Worm (Caenorhabditis elegans) whole organism, L1 larva: ENCODE data around the gene F52G3.8.

Source experiments
- C04F5.9 ChIP-seq: sonication (generic microtip); optimal IDR thresholded peaks from 2 replicates; lab custom pipeline; 2016; ENCODE audit warnings: missing genetic modification characterization, missing compliant biosample characterization
- C16A3.4 ChIP-seq: fragments of 150-350 bp; optimal IDR thresholded peaks from 2 replicates; lab custom pipeline; 2014; ENCODE audit warnings: missing biosample characterization, missing genetic modification characterization
- F16B12.6 ChIP-seq: fragments of 150-350 bp; optimal IDR thresholded peaks from 2 replicates; lab custom pipeline; 2014; ENCODE audit warnings: missing biosample characterization, missing genetic modification characterization
- Y116A8C.19 ChIP-seq: sonication (generic microtip); optimal IDR thresholded peaks from 2 replicates; lab custom pipeline; 2016; ENCODE audit warnings: missing compliant biosample characterization, missing genetic modification characterization, borderline replicate concordance
- alr-1 ChIP-seq: fragments of 200-800 bp; sonication (Bioruptor generic); optimal IDR thresholded peaks from 2 replicates; lab custom pipeline; 2018; ENCODE audit warnings: borderline replicate concordance, mild to moderate bottlenecking, missing genetic modification characterization, missing compliant biosample characterization
- aly-2 ChIP-seq: fragments of 150-350 bp; optimal IDR thresholded peaks from 2 replicates; lab custom pipeline; 2014; ENCODE audit warnings: missing biosample characterization, missing genetic modification characterization
- ama-1 ChIP-seq: fragments of 150-350 bp; optimal IDR thresholded peaks from 2 replicates; lab custom pipeline; 2014
- blmp-1 ChIP-seq: fragments of 150-350 bp; optimal IDR thresholded peaks from 2 replicates; lab custom pipeline; 2014; ENCODE audit warnings: missing biosample characterization, missing genetic modification characterization
- ceh-88 ChIP-seq: fragments of 200-800 bp; sonication (Bioruptor generic); IDR thresholded peaks from 2 replicates; pipeline ENCODE4 v1.3.6; 2022; ENCODE audit warnings: missing genetic modification characterization, missing compliant biosample characterization
- dpl-1 ChIP-seq, 3 experiments: fragments of 150-350 bp in 2 of 3; sonication (generic microtip) in 1 of 3; optimal IDR thresholded peaks; 2 replicates each; lab custom pipeline; 2014 to 2017; ENCODE audit warnings: missing biosample characterization in 3 of 3, missing genetic modification characterization in 3 of 3, missing genetic modification reagents in 3 of 3
- efl-1 ChIP-seq, 4 experiments: fragments of 150-350 bp; optimal IDR thresholded peaks in 3 of 4; peaks in 1 of 4; 1 replicate in 1 of 4; 2 replicates in 3 of 4; lab custom pipeline; 2014; ENCODE audit warnings: missing biosample characterization in 2 of 4, missing genetic modification characterization in 2 of 4, missing genetic modification reagents in 2 of 4
- elt-2 ChIP-seq: sonication (generic microtip); optimal IDR thresholded peaks from 2 replicates; lab custom pipeline; 2016; ENCODE audit warnings: missing genetic modification characterization, mild to moderate bottlenecking, inconsistent platforms, missing compliant biosample characterization, missing genetic modification reagents
- fkh-8 ChIP-seq: sonication (generic microtip); optimal IDR thresholded peaks from 2 replicates; lab custom pipeline; 2016; ENCODE audit warnings: mild to moderate bottlenecking, missing genetic modification characterization, missing compliant biosample characterization
- hlh-4 ChIP-seq: sonication (generic microtip); optimal IDR thresholded peaks from 2 replicates; lab custom pipeline; 2016; ENCODE audit warnings: mild to moderate bottlenecking, missing genetic modification characterization, missing compliant biosample characterization
- hpl-2 ChIP-seq: fragments of 150-350 bp; optimal IDR thresholded peaks from 2 replicates; lab custom pipeline; 2014; ENCODE audit warnings: missing biosample characterization, missing genetic modification reagents, missing genetic modification characterization
- isw-1 ChIP-seq: fragments of 200-800 bp; sonication (Bioruptor generic); IDR thresholded peaks from 2 replicates; pipeline ENCODE4 v1.3.6; 2022; ENCODE audit warnings: missing genetic modification characterization, missing compliant biosample characterization
- lin-13 ChIP-seq: fragments of 150-350 bp; optimal IDR thresholded peaks from 2 replicates; lab custom pipeline; 2014; ENCODE audit warnings: missing biosample characterization, missing genetic modification reagents, missing genetic modification characterization
- lin-14 ChIP-seq: fragments of 200-800 bp; sonication (Bioruptor generic); optimal IDR thresholded peaks from 2 replicates; lab custom pipeline; 2018; ENCODE audit warnings: mild to moderate bottlenecking, missing genetic modification characterization, moderate library complexity, missing compliant biosample characterization
- lin-35 ChIP-seq, 2 experiments: fragments of 150-350 bp; optimal IDR thresholded peaks; 2 replicates each; lab custom pipeline; 2014; ENCODE audit warnings: missing biosample characterization in 2 of 2, missing genetic modification characterization in 2 of 2, missing genetic modification reagents in 2 of 2
- lin-39 ChIP-seq: fragments of 150-350 bp; optimal IDR thresholded peaks from 2 replicates; lab custom pipeline; 2014; ENCODE audit warnings: missing biosample characterization, missing genetic modification reagents, missing genetic modification characterization
- lir-3 ChIP-seq: sonication (generic microtip); optimal IDR thresholded peaks from 2 replicates; lab custom pipeline; 2016; ENCODE audit warnings: mild to moderate bottlenecking, missing genetic modification characterization, moderate library complexity, missing compliant biosample characterization; ENCODE audit not compliant: poor library complexity
- lsy-2 ChIP-seq, 2 experiments: fragments of 150-350 bp; optimal IDR thresholded peaks; 2 replicates each; lab custom pipeline; 2014; ENCODE audit warnings: missing biosample characterization in 2 of 2, missing genetic modification characterization in 2 of 2
- nhr-11 ChIP-seq: fragments of 150-350 bp; optimal IDR thresholded peaks from 2 replicates; lab custom pipeline; 2014; ENCODE audit warnings: missing biosample characterization, missing genetic modification characterization
- nhr-19 ChIP-seq: fragments of 200-800 bp; sonication (Bioruptor generic); conservative IDR thresholded peaks from 2 replicates; pipeline ENCODE4 v1.3.6; 2022; ENCODE audit warnings: missing genetic modification characterization, missing compliant biosample characterization
- nhr-28 ChIP-seq: fragments of 150-350 bp; optimal IDR thresholded peaks from 2 replicates; lab custom pipeline; 2014; ENCODE audit warnings: missing biosample characterization, missing genetic modification characterization
- nhr-77 ChIP-seq: fragments of 150-350 bp; optimal IDR thresholded peaks from 2 replicates; lab custom pipeline; 2014; ENCODE audit warnings: missing biosample characterization, missing genetic modification characterization
- nhr-84 ChIP-seq: sonication (generic microtip); optimal IDR thresholded peaks from 2 replicates; lab custom pipeline; 2017; ENCODE audit warnings: missing biosample characterization, missing genetic modification characterization
- nhr-85 ChIP-seq: sonication (generic microtip); peaks from one replicate; lab custom pipeline; 2016; ENCODE audit warnings: missing genetic modification characterization, inconsistent platforms, missing compliant biosample characterization
- nhr-90 ChIP-seq: sonication (generic microtip); optimal IDR thresholded peaks from 2 replicates; lab custom pipeline; 2016; ENCODE audit warnings: mild to moderate bottlenecking, missing genetic modification characterization, missing compliant biosample characterization; ENCODE audit not compliant: poor library complexity
- pag-3 ChIP-seq: sonication (generic microtip); optimal IDR thresholded peaks from 2 replicates; lab custom pipeline; 2017; ENCODE audit warnings: missing genetic modification characterization, mild to moderate bottlenecking, missing compliant biosample characterization, antibody characterized with exemption, borderline replicate concordance; ENCODE audit not compliant: insufficient read depth
- pax-3 ChIP-seq: fragments of 200-800 bp; sonication (Bioruptor generic); optimal IDR thresholded peaks from 2 replicates; lab custom pipeline; 2018; ENCODE audit warnings: mild to moderate bottlenecking, missing genetic modification characterization, moderate library complexity, missing compliant biosample characterization
- pqm-1 ChIP-seq: sonication (generic microtip); optimal IDR thresholded peaks from 3 replicates; lab custom pipeline; 2017; ENCODE audit warnings: missing biosample characterization, missing genetic modification characterization
- snpc-4 ChIP-seq: fragments of 150-350 bp; optimal IDR thresholded peaks from 2 replicates; lab custom pipeline; 2014; ENCODE audit warnings: missing biosample characterization, missing genetic modification characterization
- snu-23 ChIP-seq: sonication (generic microtip); optimal IDR thresholded peaks from 2 replicates; lab custom pipeline; 2016; ENCODE audit warnings: missing genetic modification characterization, missing compliant biosample characterization
- sup-37 ChIP-seq: fragments of 200-800 bp; sonication (Bioruptor generic); optimal IDR thresholded peaks from 2 replicates; lab custom pipeline; 2018; ENCODE audit warnings: mild to moderate bottlenecking, missing genetic modification characterization, missing compliant biosample characterization
- swsn-7 ChIP-seq: sonication (generic microtip); optimal IDR thresholded peaks from 2 replicates; lab custom pipeline; 2016; ENCODE audit warnings: missing genetic modification characterization, missing compliant biosample characterization
- tbx-2 ChIP-seq: sonication (generic microtip); optimal IDR thresholded peaks from 2 replicates; lab custom pipeline; 2016; ENCODE audit warnings: missing genetic modification characterization, missing compliant biosample characterization
- tlp-1 ChIP-seq: fragments of 150-350 bp; optimal IDR thresholded peaks from 2 replicates; lab custom pipeline; 2014; ENCODE audit warnings: missing biosample characterization, missing genetic modification characterization
- unc-130 ChIP-seq: fragments of 150-350 bp; optimal IDR thresholded peaks from 2 replicates; lab custom pipeline; 2017; ENCODE audit warnings: missing biosample characterization, missing genetic modification characterization, inconsistent platforms
- unc-62 ChIP-seq: fragments of 150-350 bp; optimal IDR thresholded peaks from 2 replicates; lab custom pipeline; 2014; ENCODE audit warnings: missing biosample characterization, missing genetic modification reagents, missing genetic modification characterization
- unc-86 ChIP-seq: sonication (generic microtip); optimal IDR thresholded peaks from 2 replicates; lab custom pipeline; 2016; ENCODE audit warnings: missing genetic modification characterization, missing compliant biosample characterization
- vab-15 ChIP-seq: sonication (generic microtip); optimal IDR thresholded peaks from 2 replicates; lab custom pipeline; 2017; ENCODE audit warnings: missing genotype, mild to moderate bottlenecking, missing genetic modification characterization, missing compliant biosample characterization
- zag-1 ChIP-seq: fragments of 150-350 bp; optimal IDR thresholded peaks from 2 replicates; lab custom pipeline; 2014; ENCODE audit warnings: missing biosample characterization, missing genetic modification characterization
- zip-4 ChIP-seq: fragments of 200-800 bp; sonication (Bioruptor generic); optimal IDR thresholded peaks from 2 replicates; lab custom pipeline; 2018; ENCODE audit warnings: mild to moderate bottlenecking, missing genetic modification characterization, moderate library complexity, missing compliant biosample characterization
- ztf-11 ChIP-seq, 2 experiments: sonication (generic microtip); optimal IDR thresholded peaks; 2 replicates each; lab custom pipeline; 2016 to 2017; ENCODE audit warnings: missing genetic modification characterization in 2 of 2, missing biosample characterization in 1 of 2, missing compliant biosample characterization in 1 of 2

Gene F52G3.8

DNA sequence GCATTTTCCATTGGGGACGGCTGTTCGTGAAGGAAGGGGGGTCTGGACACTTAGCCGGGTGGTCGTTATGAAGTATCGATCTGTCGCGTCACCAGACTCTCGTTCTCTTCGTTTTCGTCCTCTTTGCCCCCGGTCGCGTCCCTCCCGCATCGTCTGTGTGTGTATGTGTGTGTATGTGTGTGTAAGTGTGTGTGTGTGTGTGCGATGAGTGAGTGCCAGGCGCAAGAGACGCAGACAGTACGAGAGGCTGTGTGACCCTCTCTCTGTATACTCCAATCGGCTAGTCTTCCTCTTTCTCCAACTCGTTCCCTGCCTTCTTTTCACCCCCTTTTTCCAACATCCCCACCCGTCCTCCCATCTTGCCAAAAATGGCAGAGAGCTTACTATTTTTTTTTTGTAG is 8.6 kb upstream of the F52G3.8 start (continued):
- TF ChIP-seq pqm-1 (tag; lab: Kevin White, UChicago): no peak
- peak; percentile 92 for TF ChIP-seq C16A3.4 (tag; lab: Kevin White, UChicago)
- peak; percentile 60 for TF ChIP-seq sup-37 (GFP tag; lab: Kevin White, UChicago)
- no peak for TF ChIP-seq lin-39
- peak; percentile 10 for TF ChIP-seq zip-4 (GFP tag; lab: Kevin White, UChicago)
- TF ChIP-seq lir-3: peak; percentile 39
- TF ChIP-seq zag-1 (tag; lab: Kevin White, UChicago): no peak
- peak; percentile 92 for TF ChIP-seq nhr-85 (tag; lab: Kevin White, UChicago)
- peak; percentile 90 for TF ChIP-seq unc-130 (tag; lab: Kevin White, UChicago)
- no peak for TF ChIP-seq ama-1 (lab: Kevin White, UChicago)
- TF ChIP-seq elt-2 (tag; lab: Kevin White, UChicago): peak; percentile 53
- peak; percentile 88 for TF ChIP-seq fkh-8
- peak; percentile 78 for TF ChIP-seq ceh-88 (GFP tag; lab: Robert Waterston, UW)
- TF ChIP-seq isw-1: peak; percentile 76
- no peak for TF ChIP-seq C04F5.9 (tag; lab: Kevin White, UChicago)
- TF ChIP-seq blmp-1 (tag; lab: Kevin White, UChicago): peak; percentile 50
- TF ChIP-seq lin-13 (GFP tag; lab: Kevin White, UChicago): peak; percentile 82
- TF ChIP-seq tbx-2 (tag; lab: Kevin White, UChicago): peak; percentile 83
- TF ChIP-seq lin-35 (GFP tag; optimal IDR thresholded peaks at IDR 0.05; lab: Kevin White, UChicago): peak; percentile 80 to 84
- TF ChIP-seq vab-15: peak; percentile 39
- peak; percentile 38 for TF ChIP-seq F16B12.6 (tag; lab: Kevin White, UChicago)
- peak; percentile 65 for TF ChIP-seq nhr-90 (tag; lab: Kevin White, UChicago)
- peak; percentile 87 for TF ChIP-seq unc-86 (tag; lab: Kevin White, UChicago)
- TF ChIP-seq pag-3 (tag; lab: Kevin White, UChicago): no peak
- peak; percentile 89 for TF ChIP-seq swsn-7 (tag; lab: Kevin White, UChicago)
- TF ChIP-seq ztf-11 (tag; optimal IDR thresholded peaks at IDR 0.05; lab: Kevin White, UChicago): peak in 1 of 2 experiments; percentile 72
- TF ChIP-seq snpc-4 (tag; lab: Kevin White, UChicago): peak; percentile 68
- TF ChIP-seq alr-1 (tag; lab: Kevin White, UChicago): no peak
- no peak for TF ChIP-seq nhr-28 (tag; lab: Kevin White, UChicago)
- peak; percentile 69 to 87 for TF ChIP-seq lsy-2 (tag; optimal IDR thresholded peaks at IDR 0.05; lab: Kevin White, UChicago)
- TF ChIP-seq efl-1 (optimal IDR thresholded peaks at IDR 0.05; lab: Kevin White, UChicago): peak; percentile 63 to 76
- TF ChIP-seq efl-1 (GFP tag; optimal IDR thresholded peaks at IDR 0.05 in 1 of 2; lab: Kevin White, UChicago): peak in 1 of 2 experiments; percentile 29
- TF ChIP-seq nhr-19 (GFP tag; lab: Robert Waterston, UW): peak; percentile 82
- peak; percentile 20 to 53 (median 45) for TF ChIP-seq dpl-1 (GFP tag; optimal IDR thresholded peaks at IDR 0.05; lab: Kevin White, UChicago)
- TF ChIP-seq pax-3: peak; percentile 69
- peak; percentile 67 for TF ChIP-seq nhr-77
- peak; percentile 98 for TF ChIP-seq lin-14 (GFP tag; lab: Kevin White, UChicago)
- TF ChIP-seq nhr-84 (tag; lab: Kevin White, UChicago): no peak
- no peak for TF ChIP-seq Y116A8C.19
- TF ChIP-seq hpl-2 (GFP tag; lab: Kevin White, UChicago): no peak
- TF ChIP-seq aly-2: no peak
- TF ChIP-seq snu-23 (GFP tag; lab: Kevin White, UChicago): peak; percentile 93
- TF ChIP-seq tlp-1 (tag; lab: Kevin White, UChicago): no peak
- TF ChIP-seq unc-62 (GFP tag; lab: Kevin White, UChicago): no peak
- no peak for TF ChIP-seq nhr-11 (tag; lab: Kevin White, UChicago)
- TF ChIP-seq hlh-4 (tag; lab: Kevin White, UChicago): no peak
